Worm (Caenorhabditis elegans) whole organism, young adult: ENCODE measurements around the gene irld-18.

Experiments used
- B0035.1 ChIP-seq: sonication (generic microtip); optimal IDR thresholded peaks from 2 replicates; lab custom pipeline; 2016; ENCODE audit warnings: missing genetic modification characterization, mild to moderate bottlenecking, missing compliant biosample characterization, missing genotype, missing genetic modification reagents
- F23B12.7 ChIP-seq: sonication (generic microtip); optimal IDR thresholded peaks from 2 replicates; lab custom pipeline; 2017; ENCODE audit warnings: missing genetic modification characterization, mild to moderate bottlenecking, missing compliant biosample characterization, antibody characterized with exemption, moderate library complexity; ENCODE audit not compliant: insufficient read depth
- F57A8.1 ChIP-seq: fragments of 200-800 bp; sonication (Bioruptor generic); optimal IDR thresholded peaks from 2 replicates; lab custom pipeline; 2018; ENCODE audit warnings: mild to moderate bottlenecking, missing genetic modification characterization, moderate library complexity, missing compliant biosample characterization
- K12H6.12 ChIP-seq: fragments of 200-800 bp; sonication (Bioruptor generic); optimal IDR thresholded peaks from 2 replicates; lab custom pipeline; 2018; ENCODE audit warnings: mild to moderate bottlenecking, missing genetic modification characterization, missing compliant biosample characterization
- Y56A3A.18 ChIP-seq: fragments of 200-800 bp; sonication (Bioruptor generic); IDR thresholded peaks from 2 replicates; pipeline ENCODE4 v1.3.6; 2022; ENCODE audit warnings: missing genetic modification reagents, missing genetic modification characterization, missing compliant biosample characterization
- Y67H2A.10 ChIP-seq: fragments of 200-800 bp; sonication (Bioruptor generic); conservative IDR thresholded peaks from 2 replicates; pipeline ENCODE4 v1.3.6; 2022; ENCODE audit warnings: missing genetic modification reagents, missing genetic modification characterization, missing compliant biosample characterization
- Y95B8A.8 ChIP-seq: fragments of 200-800 bp; sonication (Bioruptor generic); IDR thresholded peaks from 2 replicates; pipeline ENCODE4 v1.3.6; 2022; ENCODE audit warnings: missing genetic modification reagents, missing genetic modification characterization, missing compliant biosample characterization
- ZK185.1 ChIP-seq: sonication (generic microtip); optimal IDR thresholded peaks from 2 replicates; lab custom pipeline; 2016; ENCODE audit warnings: mild to moderate bottlenecking, missing genetic modification characterization, missing compliant biosample characterization; ENCODE audit not compliant: poor library complexity, severe bottlenecking
- aptf-3 ChIP-seq: fragments of 200-800 bp; sonication (Bioruptor generic); IDR thresholded peaks from 2 replicates; pipeline ENCODE4 v1.3.6; 2022; ENCODE audit warnings: missing genetic modification characterization, missing compliant biosample characterization
- attf-5 ChIP-seq: fragments of 200-800 bp; sonication (Bioruptor generic); optimal IDR thresholded peaks from 2 replicates; lab custom pipeline; 2018; ENCODE audit warnings: mild to moderate bottlenecking, missing genetic modification characterization, missing compliant biosample characterization
- bed-2 ChIP-seq: fragments of 200-800 bp; sonication (Bioruptor generic); IDR thresholded peaks from 2 replicates; pipeline ENCODE4 v1.3.6; 2022; ENCODE audit warnings: missing genetic modification reagents, missing genetic modification characterization, missing compliant biosample characterization
- cebp-1 ChIP-seq, 2 experiments: fragments of 200-800 bp in 1 of 2; sonication (Bioruptor generic) in 1 of 2; sonication (generic microtip) in 1 of 2; IDR thresholded peaks in 1 of 2; optimal IDR thresholded peaks in 1 of 2; 2 replicates each; pipeline versions ENCODE4 v1.3.6 to Lab custom; 2017 to 2022; ENCODE audit warnings: missing compliant biosample characterization in 2 of 2, missing genetic modification characterization in 2 of 2, mild to moderate bottlenecking in 1 of 2, missing genetic modification reagents in 1 of 2, moderate library complexity in 1 of 2
- ceh-40 ChIP-seq: fragments of 200-800 bp; sonication (Bioruptor generic); IDR thresholded peaks from 2 replicates; pipeline ENCODE4 v1.3.6; 2022; ENCODE audit warnings: missing genetic modification characterization, missing compliant biosample characterization
- ceh-79 ChIP-seq: sonication (generic microtip); optimal IDR thresholded peaks from 2 replicates; lab custom pipeline; 2017; ENCODE audit warnings: mild to moderate bottlenecking, missing genetic modification characterization, missing compliant biosample characterization
- chd-7 ChIP-seq: sonication (generic microtip); optimal IDR thresholded peaks from 2 replicates; lab custom pipeline; 2016; ENCODE audit warnings: mild to moderate bottlenecking, missing genetic modification characterization, moderate library complexity, missing compliant biosample characterization
- dpl-1 ChIP-seq: fragments of 150-350 bp; optimal IDR thresholded peaks from 2 replicates; lab custom pipeline; 2014; ENCODE audit warnings: missing biosample characterization, missing genetic modification reagents, missing genetic modification characterization
- him-1 ChIP-seq: sonication (generic microtip); optimal IDR thresholded peaks from 2 replicates; lab custom pipeline; 2016; ENCODE audit warnings: missing genotype, missing genetic modification reagents, missing genetic modification characterization, missing compliant biosample characterization
- hmg-20 ChIP-seq: fragments of 200-800 bp; sonication (Bioruptor generic); IDR thresholded peaks from 2 replicates; pipeline ENCODE4 v1.3.6; 2022; ENCODE audit warnings: missing genetic modification reagents, missing genetic modification characterization, missing compliant biosample characterization
- lag-1 ChIP-seq: fragments of 200-800 bp; sonication (Bioruptor generic); IDR thresholded peaks from 2 replicates; pipeline ENCODE4 v1.3.6; 2022; ENCODE audit warnings: missing genetic modification reagents, missing genetic modification characterization, missing compliant biosample characterization
- lin-26 ChIP-seq: fragments of 200-800 bp; sonication (Bioruptor generic); IDR thresholded peaks from 2 replicates; pipeline ENCODE4 v1.3.6; 2022; ENCODE audit warnings: missing genetic modification reagents, missing genetic modification characterization, missing compliant biosample characterization
- lin-40 ChIP-seq: sonication (generic microtip); optimal IDR thresholded peaks from 2 replicates; lab custom pipeline; 2016; ENCODE audit warnings: missing genetic modification characterization, mild to moderate bottlenecking, missing compliant biosample characterization, missing genotype, missing genetic modification reagents
- nhr-27 ChIP-seq: fragments of 200-800 bp; sonication (Bioruptor generic); optimal IDR thresholded peaks from 2 replicates; lab custom pipeline; 2018; ENCODE audit warnings: mild to moderate bottlenecking, missing genetic modification characterization, moderate library complexity, missing compliant biosample characterization
- nhr-80 ChIP-seq: sonication (generic microtip); optimal IDR thresholded peaks from 2 replicates; lab custom pipeline; 2016; ENCODE audit warnings: missing genetic modification characterization, missing compliant biosample characterization
- pha-4 ChIP-seq: fragments of 150-350 bp; sonication (generic microtip); optimal IDR thresholded peaks from 2 replicates; lab custom pipeline; 2014; ENCODE audit warnings: missing biosample characterization, missing genetic modification reagents, missing genetic modification characterization
- repo-1 ChIP-seq: sonication (generic microtip); optimal IDR thresholded peaks from 2 replicates; lab custom pipeline; 2017; ENCODE audit warnings: mild to moderate bottlenecking, missing genetic modification characterization, missing compliant biosample characterization
- rpc-1 ChIP-seq, 2 experiments: fragments of 150-350 bp in 1 of 2; sonication (generic microtip) in 1 of 2; optimal IDR thresholded peaks; 2 replicates each; lab custom pipeline; 2014 to 2018; ENCODE audit warnings: missing biosample characterization in 1 of 2, missing genetic modification characterization in 1 of 2, missing genetic modification reagents in 1 of 2, missing genotype in 1 of 2
- snpc-1.3 ChIP-seq: sonication (generic microtip); optimal IDR thresholded peaks from 2 replicates; lab custom pipeline; 2017; ENCODE audit warnings: missing genetic modification characterization, mild to moderate bottlenecking, missing compliant biosample characterization, antibody characterized with exemption, moderate library complexity, missing genotype, missing genetic modification reagents; ENCODE audit not compliant: insufficient read depth
- snpc-4 ChIP-seq, 5 experiments: fragments of 150-350 bp in 1 of 5; sonication (generic microtip) in 4 of 5; optimal IDR thresholded peaks; 2 replicates each; lab custom pipeline; 2014 to 2018; ENCODE audit warnings: missing genetic modification characterization in 5 of 5, missing biosample characterization in 3 of 5, antibody characterized with exemption in 2 of 5, mild to moderate bottlenecking in 2 of 5, missing compliant biosample characterization in 2 of 5, missing genotype in 2 of 5, moderate library complexity in 2 of 5, missing genetic modification reagents in 1 of 5
- somi-1 ChIP-seq: fragments of 200-800 bp; sonication (Bioruptor generic); optimal IDR thresholded peaks from 2 replicates; lab custom pipeline; 2018; ENCODE audit warnings: mild to moderate bottlenecking, missing genetic modification characterization, missing compliant biosample characterization
- zim-3 ChIP-seq: sonication (generic microtip); optimal IDR thresholded peaks from 2 replicates; lab custom pipeline; 2017; ENCODE audit warnings: mild to moderate bottlenecking, missing genetic modification characterization, moderate library complexity, missing compliant biosample characterization
- ztf-18 ChIP-seq: sonication (generic microtip); optimal IDR thresholded peaks from 2 replicates; lab custom pipeline; 2016; ENCODE audit warnings: missing genotype, mild to moderate bottlenecking, missing genetic modification characterization, missing compliant biosample characterization

The irld-18 gene

DNA sequence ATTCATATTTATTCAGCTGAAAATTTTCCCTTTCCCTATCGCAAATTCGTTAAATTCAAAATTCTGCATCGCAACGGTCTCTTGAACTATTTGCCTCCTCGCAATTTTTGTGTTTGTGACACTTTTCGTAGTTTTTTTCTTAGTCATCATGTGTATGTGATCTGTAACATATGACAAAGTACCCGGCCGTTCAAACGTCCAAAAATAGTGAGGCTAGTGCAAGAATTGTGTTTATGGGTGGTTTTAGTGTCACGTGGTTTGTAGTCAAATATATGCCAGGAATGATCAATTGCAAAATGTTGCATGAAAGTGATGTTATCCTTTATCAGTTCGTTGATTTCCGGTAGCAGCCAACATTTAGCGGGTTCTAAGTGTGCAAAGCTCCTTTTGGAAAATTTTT, 28.9 kb upstream of the irld-18 start:
- TF ChIP-seq somi-1 (no peak), ZK185.1 (tag; lab: Kevin White, UChicago) (no peak), lag-1 (GFP tag; lab: Robert Waterston, UW) (no peak), pha-4 (tag; lab: Kevin White, UChicago) (peak; percentile 49), nhr-27 (tag; lab: Kevin White, UChicago) (no peak), F23B12.7 (tag; lab: Kevin White, UChicago) (no peak), rpc-1 (optimal IDR thresholded peaks at IDR 0.05; lab: Kevin White, UChicago) (no peak), rpc-1 (tag; optimal IDR thresholded peaks at IDR 0.05; lab: Kevin White, UChicago) (no peak), nhr-80 (tag; lab: Kevin White, UChicago) (peak; percentile 59), lin-40 (tag; lab: Kevin White, UChicago) (peak; percentile 0), cebp-1 (GFP tag; IDR thresholded peaks at IDR 0.05; lab: Robert Waterston, UW) (no peak), cebp-1 (tag; optimal IDR thresholded peaks at IDR 0.05; lab: Kevin White, UChicago) (peak; percentile 50), lin-26 (GFP tag; lab: Robert Waterston, UW) (peak; percentile 27; the same call in 1 of the 2 replicates), ztf-18 (tag; lab: Kevin White, UChicago) (no peak)

DNA sequence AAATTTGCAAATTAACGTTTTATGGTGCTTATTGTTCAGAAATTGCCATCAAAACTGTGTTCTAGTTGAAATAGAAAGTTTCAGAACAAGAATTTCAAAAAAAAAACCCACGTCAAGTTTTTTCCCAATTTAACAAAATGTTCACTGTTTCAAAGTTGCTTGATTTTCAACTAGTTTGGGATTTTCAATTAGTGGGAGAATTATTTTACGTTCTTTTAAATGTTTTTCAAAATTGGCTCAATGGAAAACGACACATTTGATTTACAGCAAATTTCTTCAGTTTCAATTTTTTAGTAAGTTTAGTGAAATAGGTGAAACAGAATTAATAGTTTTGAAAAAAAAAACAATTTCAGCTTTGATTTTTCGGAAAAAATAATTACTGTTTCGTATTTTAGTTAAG, 27.8 kb upstream of the irld-18 start:
- TF ChIP-seq snpc-4 (GFP tag; optimal IDR thresholded peaks at IDR 0.05; lab: Kevin White, UChicago) = no peak
- peak in 1 of 4 experiments; percentile 55 for TF ChIP-seq snpc-4 (tag; optimal IDR thresholded peaks at IDR 0.05; lab: Kevin White, UChicago)
- TF ChIP-seq aptf-3 (GFP tag; lab: Robert Waterston, UW) = no peak

DNA sequence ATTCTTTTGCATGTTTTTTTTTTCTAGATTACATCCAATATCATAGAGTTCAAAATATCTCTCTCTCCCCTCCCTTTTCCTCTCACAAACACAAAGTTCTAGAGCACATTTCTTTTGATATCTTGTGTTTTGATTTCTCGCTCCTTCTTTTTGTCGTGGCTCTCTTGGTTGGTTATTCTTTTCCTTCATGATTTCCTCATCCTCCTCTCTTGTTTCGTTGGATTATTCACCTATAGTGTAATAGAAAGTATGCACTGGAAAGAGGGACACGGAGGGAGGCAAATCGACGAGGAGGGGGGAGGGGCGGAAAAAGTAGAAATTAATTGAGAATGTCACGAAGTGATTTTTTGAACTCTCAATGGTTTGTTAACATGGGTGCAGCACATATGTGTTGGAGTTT, 25.6 kb upstream of the irld-18 start:
- no peak for TF ChIP-seq Y67H2A.10 (GFP tag; lab: Robert Waterston, UW)
- TF ChIP-seq snpc-1.3 (tag; lab: Kevin White, UChicago) = no peak
- no peak for TF ChIP-seq hmg-20 (GFP tag; lab: Robert Waterston, UW)
- no peak for TF ChIP-seq chd-7
- TF ChIP-seq F57A8.1 (GFP tag; lab: Kevin White, UChicago) = no peak
- TF ChIP-seq zim-3 = no peak

DNA sequence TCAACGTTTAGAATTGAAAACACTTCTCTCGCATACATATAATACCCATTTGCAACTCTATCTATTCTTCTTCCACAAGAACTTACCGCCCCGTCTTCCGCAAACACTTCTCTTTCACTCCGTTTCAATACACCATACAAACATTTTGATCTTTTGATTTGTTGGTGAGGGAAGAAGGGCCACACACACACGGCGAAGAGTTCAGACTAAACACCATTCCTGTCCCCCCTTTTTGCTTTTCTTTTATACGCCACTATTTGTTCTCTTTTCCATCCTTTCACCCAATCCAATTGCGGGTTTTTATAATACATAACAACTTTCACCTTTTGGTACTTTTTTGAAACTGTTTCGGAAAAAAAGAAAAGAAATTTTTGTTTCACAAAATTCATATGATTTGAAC, 24.3 kb upstream of the irld-18 start:
- no peak for TF ChIP-seq pha-4 (tag; lab: Kevin White, UChicago)
- TF ChIP-seq bed-2 = no peak
- no peak for TF ChIP-seq Y95B8A.8 (GFP tag; lab: Robert Waterston, UW)
- no peak for TF ChIP-seq B0035.1
- TF ChIP-seq ztf-18 (tag; lab: Kevin White, UChicago) = no peak
- no peak for TF ChIP-seq cebp-1 (GFP tag; IDR thresholded peaks at IDR 0.05; lab: Robert Waterston, UW)
- TF ChIP-seq cebp-1 (tag; optimal IDR thresholded peaks at IDR 0.05; lab: Kevin White, UChicago) = no peak
- no peak for TF ChIP-seq Y56A3A.18 (GFP tag; lab: Robert Waterston, UW)
- TF ChIP-seq, all 124 proteins: peak for 0

DNA sequence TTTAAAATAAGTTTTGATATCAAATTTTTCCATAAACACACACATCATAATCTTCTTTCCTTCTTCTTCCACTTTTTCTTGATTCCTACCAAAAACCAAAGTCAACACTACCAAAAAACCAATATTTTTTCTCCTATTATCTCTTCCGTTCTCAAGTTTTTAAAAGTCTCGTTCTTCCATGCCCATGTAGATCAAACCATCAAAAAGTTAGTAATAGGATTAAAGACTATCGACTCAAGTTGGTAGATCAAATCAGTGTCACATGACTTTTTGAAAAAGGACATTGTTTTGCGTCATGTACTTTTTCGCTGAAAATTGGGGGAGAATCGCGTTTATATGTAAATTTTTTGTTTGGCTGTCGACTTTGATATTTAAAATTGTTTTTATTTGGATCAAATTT, 22.2 kb upstream of the irld-18 start:
- TF ChIP-seq him-1 = no peak
- no peak for TF ChIP-seq ceh-40 (GFP tag; lab: Robert Waterston, UW)
- no peak for TF ChIP-seq attf-5
- TF ChIP-seq K12H6.12 = no peak
- no peak for TF ChIP-seq repo-1
- TF ChIP-seq nhr-27 (tag; lab: Kevin White, UChicago) = no peak
- TF ChIP-seq ceh-79 (tag; lab: Kevin White, UChicago) = no peak
- TF ChIP-seq lin-26 (GFP tag; lab: Robert Waterston, UW) = no peak
- no peak for TF ChIP-seq dpl-1 (GFP tag; lab: Kevin White, UChicago)
